Fruit fly (Drosophila melanogaster): Measurements from ENCODE around the gene Drsl6.

Drsl6 gene

DNA sequence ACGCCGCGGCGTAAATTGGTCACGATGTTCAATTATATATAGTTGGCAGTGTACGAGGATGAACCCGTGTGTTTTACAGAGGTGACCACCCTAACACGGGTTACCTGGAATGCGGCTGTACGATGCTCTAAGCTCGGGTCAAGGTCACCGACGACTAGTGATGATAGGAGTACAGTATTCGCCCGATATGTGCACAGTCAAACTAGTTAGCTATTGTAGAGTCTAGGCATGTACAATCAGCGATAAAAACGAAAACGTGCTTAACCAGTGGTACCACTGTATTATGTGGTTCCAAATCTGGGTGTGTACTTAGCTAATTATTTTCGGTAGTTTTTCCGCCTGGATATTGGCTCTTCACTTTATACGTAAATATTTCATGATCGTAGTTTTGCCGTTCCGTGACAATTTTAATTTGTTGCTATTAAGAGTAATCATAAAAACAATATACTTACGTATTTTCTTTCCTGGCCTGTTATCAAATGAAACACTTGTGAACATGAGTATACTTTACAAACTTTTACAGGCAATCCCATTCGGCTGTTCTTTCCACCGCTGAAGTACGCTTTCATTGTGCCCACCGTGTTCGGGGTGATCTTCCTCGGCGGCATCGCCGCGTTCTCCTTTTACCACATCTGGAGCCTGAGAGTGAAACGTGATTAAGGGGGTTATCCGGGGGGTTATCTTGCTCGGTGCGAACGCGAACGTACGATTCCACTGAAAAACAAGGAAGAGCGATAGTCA is 16.1 kb downstream of the Drsl6 start (continued):
- TF ChIP-seq CG34376 (GFP tag; optimal IDR thresholded peaks at IDR 0.05) = peak; percentile 47
- 0 out of 2 replicates have a peak, but pooled peaks have one; percentile 18 for TF ChIP-seq wdn (GFP tag; IDR thresholded peaks at IDR 0.05)
- no peak for TF ChIP-seq dan (GFP tag; IDR thresholded peaks at IDR 0.05)
- TF ChIP-seq CG13894 (tag; optimal IDR thresholded peaks at IDR 0.05) = no peak
- no peak for TF ChIP-seq fu2 (GFP tag; optimal IDR thresholded peaks at IDR 0.05)
- no peak for TF ChIP-seq chn (GFP tag; optimal IDR thresholded peaks at IDR 0.05)
- TF ChIP-seq CG7928 (GFP tag; optimal IDR thresholded peaks at IDR 0.05) = no peak
- no peak for TF ChIP-seq inv (GFP tag; IDR thresholded peaks at IDR 0.05; ENCODE audit: partially characterized antibody)
- no peak for TF ChIP-seq Dp (GFP tag; optimal IDR thresholded peaks at IDR 0.05)
- no peak for TF ChIP-seq CG43689 (GFP tag; IDR thresholded peaks at IDR 0.05)
- peak; percentile 15; the same call in 1 of the 2 replicates for TF ChIP-seq onecut (GFP tag; IDR thresholded peaks at IDR 0.05)
- no peak for TF ChIP-seq CG10462 (GFP tag; optimal IDR thresholded peaks at IDR 0.05)
- TF ChIP-seq ems (GFP tag; optimal IDR thresholded peaks at IDR 0.05) = no peak
- peak; percentile 6 to 33 for TF ChIP-seq dpn (GFP tag; optimal IDR thresholded peaks at IDR 0.05)
- TF ChIP-seq fd102C (GFP tag; optimal IDR thresholded peaks at IDR 0.05) = no peak
- TF ChIP-seq Hr39 (optimal IDR thresholded peaks at IDR 0.05) = no peak
- TF ChIP-seq Hr3 (GFP tag; optimal IDR thresholded peaks at IDR 0.05) = no peak
- TF ChIP-seq Sry-β (GFP tag; optimal IDR thresholded peaks at IDR 0.05) = no peak
- TF ChIP-seq CG11085 (GFP tag; IDR thresholded peaks at IDR 0.05) = no peak
- no peak for TF ChIP-seq Stat92E (GFP tag; optimal IDR thresholded peaks at IDR 0.05)
- no peak for TF ChIP-seq zen2 (GFP tag; IDR thresholded peaks at IDR 0.05; ENCODE audit: partially characterized antibody)
- TF ChIP-seq CG12659 (GFP tag; optimal IDR thresholded peaks at IDR 0.05) = no peak
- TF ChIP-seq dm (GFP tag; optimal IDR thresholded peaks at IDR 0.05) = no peak
- TF ChIP-seq disco-r (GFP tag; optimal IDR thresholded peaks at IDR 0.05) = no peak
- TF ChIP-seq Nf-YB (GFP tag; optimal IDR thresholded peaks at IDR 0.05) = no peak
- peak; percentile 31 for TF ChIP-seq org-1 (GFP tag; optimal IDR thresholded peaks at IDR 0.05)
- no peak for TF ChIP-seq mld (GFP tag; IDR thresholded peaks at IDR 0.05; ENCODE audit: partially characterized antibody)
- no peak for TF ChIP-seq CG12236 (GFP tag; optimal IDR thresholded peaks at IDR 0.05)
- TF ChIP-seq CG2116 (GFP tag; optimal IDR thresholded peaks at IDR 0.05) = no peak
- TF ChIP-seq Rfx (GFP tag; IDR thresholded peaks at IDR 0.05) = peak; percentile 77
- TF ChIP-seq az2 (GFP tag; optimal IDR thresholded peaks at IDR 0.05) = peak; percentile 10
- no peak for TF ChIP-seq vnd (GFP tag; IDR thresholded peaks at IDR 0.05; ENCODE audit: partially characterized antibody)
- TF ChIP-seq CG9727 (GFP tag; optimal IDR thresholded peaks at IDR 0.05) = no peak
- TF ChIP-seq ewg (GFP tag; optimal IDR thresholded peaks at IDR 0.05) = no peak
- TF ChIP-seq mirr (GFP tag; optimal IDR thresholded peaks at IDR 0.05) = no peak
- peak; percentile 34 for TF ChIP-seq Antp (GFP tag; optimal IDR thresholded peaks at IDR 0.05)
- no peak for TF ChIP-seq CG9609 (GFP tag; optimal IDR thresholded peaks at IDR 0.05)
- peak; percentile 92 for TF ChIP-seq sd (tag; optimal IDR thresholded peaks at IDR 0.05)
- TF ChIP-seq sr (GFP tag; IDR thresholded peaks at IDR 0.05) = no peak
- TF ChIP-seq CG12769 (tag; optimal IDR thresholded peaks at IDR 0.05) = peak; percentile 43
- TF ChIP-seq Lhr (GFP tag; optimal IDR thresholded peaks at IDR 0.05) = no peak
- TF ChIP-seq scrt (GFP tag; optimal IDR thresholded peaks at IDR 0.05) = no peak
- peak; percentile 52 for TF ChIP-seq CG15269 (tag; optimal IDR thresholded peaks at IDR 0.05)
- no peak for TF ChIP-seq lov (optimal IDR thresholded peaks at IDR 0.05)
- no peak for TF ChIP-seq lov (GFP tag; IDR thresholded peaks at IDR 0.05)
- TF ChIP-seq CG10274 (GFP tag; optimal IDR thresholded peaks at IDR 0.05) = no peak
- TF ChIP-seq tgo (GFP tag; IDR thresholded peaks at IDR 0.05) = no peak
- TF ChIP-seq CG2129 (GFP tag; IDR thresholded peaks at IDR 0.05; ENCODE audit: partially characterized antibody) = no peak
- TF ChIP-seq gt (GFP tag; IDR thresholded peaks at IDR 0.05) = no peak
- peak; percentile 43 for TF ChIP-seq CG4282 (GFP tag; optimal IDR thresholded peaks at IDR 0.05)

Measured in whole organism, embryonic.